Fruit fly (Drosophila melanogaster) S2 (cell line): ENCODE data around the gene NUCB1.

Experiments used
- CG8478 ChIP-seq: fragments of >200 bp; optimal IDR thresholded peaks from 2 replicates; lab custom pipeline; 2018
- CTCF ChIP-seq, 2 experiments: fragments of >200 bp; optimal IDR thresholded peaks; 2 replicates each; lab custom pipeline; 2018

dm6 chr3L:17833525-17833924, 31.4 kb upstream of the NUCB1 start, which contains the start of gene CG32188:
- TF ChIP-seq CG8478 (lab: Kevin White, UChicago) (no peak), CTCF (optimal IDR thresholded peaks at IDR 0.05; lab: Kevin White, UChicago) (no peak)
